Worm (Caenorhabditis elegans) whole organism, L2 larva: ENCODE data around the gene C17H12.11.

ENCODE experiments used
- C34F6.9 ChIP-seq: fragments of 150-350 bp; optimal IDR thresholded peaks from 2 replicates; lab custom pipeline; 2014; ENCODE audit warnings: missing biosample characterization, missing genetic modification characterization
- Y55F3AM.14 ChIP-seq: fragments of 200-800 bp; sonication (Bioruptor generic); optimal IDR thresholded peaks from 2 replicates; lab custom pipeline; 2018; ENCODE audit warnings: mild to moderate bottlenecking, missing genetic modification characterization, missing compliant biosample characterization
- ZK546.5 ChIP-seq: sonication (generic microtip); optimal IDR thresholded peaks from 2 replicates; lab custom pipeline; 2017; ENCODE audit warnings: missing biosample characterization, missing genetic modification characterization
- alr-1 ChIP-seq: fragments of 150-350 bp; optimal IDR thresholded peaks from 2 replicates; lab custom pipeline; 2014; ENCODE audit warnings: missing biosample characterization, missing genetic modification characterization
- aly-2 ChIP-seq: fragments of 150-350 bp; optimal IDR thresholded peaks from 2 replicates; lab custom pipeline; 2014; ENCODE audit warnings: missing biosample characterization, missing genetic modification characterization
- ama-1 ChIP-seq: fragments of 150-350 bp; optimal IDR thresholded peaks from 2 replicates; lab custom pipeline; 2018; ENCODE audit warnings: inconsistent platforms
- ceh-16 ChIP-seq: fragments of 150-350 bp; optimal IDR thresholded peaks from 2 replicates; lab custom pipeline; 2014; ENCODE audit warnings: missing biosample characterization, missing genetic modification characterization
- ceh-82 ChIP-seq: fragments of 150-350 bp; optimal IDR thresholded peaks from 2 replicates; lab custom pipeline; 2014; ENCODE audit warnings: missing biosample characterization, missing genetic modification characterization
- crh-2 ChIP-seq: sonication (generic microtip); optimal IDR thresholded peaks from 2 replicates; lab custom pipeline; 2017; ENCODE audit warnings: missing biosample characterization, missing genetic modification characterization
- dmd-4 ChIP-seq: sonication (generic microtip); optimal IDR thresholded peaks from 2 replicates; lab custom pipeline; 2017; ENCODE audit warnings: missing biosample characterization, missing genetic modification characterization
- egl-27 ChIP-seq: sonication (generic microtip); optimal IDR thresholded peaks from 3 replicates; lab custom pipeline; 2017; ENCODE audit warnings: missing biosample characterization, missing genetic modification reagents, missing genetic modification characterization
- elt-1 ChIP-seq: fragments of 150-350 bp; optimal IDR thresholded peaks from 2 replicates; lab custom pipeline; 2014; ENCODE audit warnings: missing biosample characterization, missing genetic modification characterization
- elt-3 ChIP-seq: sonication (generic microtip); optimal IDR thresholded peaks from 2 replicates; lab custom pipeline; 2017; ENCODE audit warnings: missing biosample characterization, missing genetic modification characterization
- fos-1 ChIP-seq: fragments of 150-350 bp; optimal IDR thresholded peaks from 2 replicates; lab custom pipeline; 2014; ENCODE audit warnings: missing biosample characterization, missing genetic modification characterization
- lin-11 ChIP-seq: fragments of 150-350 bp; sonication (generic microtip); optimal IDR thresholded peaks from 2 replicates; lab custom pipeline; 2014; ENCODE audit warnings: missing biosample characterization, missing genetic modification characterization, inconsistent platforms, mixed read lengths
- lin-39 ChIP-seq: fragments of 150-350 bp; optimal IDR thresholded peaks from 2 replicates; lab custom pipeline; 2014; ENCODE audit warnings: missing biosample characterization, missing genetic modification reagents, missing genetic modification characterization
- lsy-2 ChIP-seq, 2 experiments: fragments of 150-350 bp in 1 of 2; sonication (generic microtip) in 1 of 2; optimal IDR thresholded peaks; 2 replicates each; lab custom pipeline; 2014 to 2017; ENCODE audit warnings: missing biosample characterization in 2 of 2, missing genetic modification characterization in 2 of 2
- mab-5 ChIP-seq: fragments of 150-350 bp; optimal IDR thresholded peaks from 2 replicates; lab custom pipeline; 2014; ENCODE audit warnings: missing biosample characterization, missing genetic modification characterization
- mbf-1 ChIP-seq: sonication (generic microtip); optimal IDR thresholded peaks from 2 replicates; lab custom pipeline; 2017; ENCODE audit warnings: missing biosample characterization, missing genetic modification characterization
- mdl-1 ChIP-seq, 2 experiments: fragments of 150-350 bp in 1 of 2; sonication (generic microtip) in 1 of 2; optimal IDR thresholded peaks; 2 replicates each; lab custom pipeline; 2017; ENCODE audit warnings: missing biosample characterization in 2 of 2, missing genetic modification characterization in 2 of 2
- nhr-10 ChIP-seq: sonication (generic microtip); optimal IDR thresholded peaks from 2 replicates; lab custom pipeline; 2017; ENCODE audit warnings: missing biosample characterization, missing genetic modification characterization
- nhr-129 ChIP-seq: fragments of 150-350 bp; optimal IDR thresholded peaks from 2 replicates; lab custom pipeline; 2014; ENCODE audit warnings: missing biosample characterization, missing genetic modification characterization
- nhr-21 ChIP-seq: fragments of 150-350 bp; optimal IDR thresholded peaks from 2 replicates; lab custom pipeline; 2014; ENCODE audit warnings: missing biosample characterization, missing genetic modification characterization
- nhr-23 ChIP-seq: fragments of 150-350 bp; optimal IDR thresholded peaks from 2 replicates; lab custom pipeline; 2014; ENCODE audit warnings: missing biosample characterization, missing genetic modification reagents, missing genetic modification characterization
- nhr-237 ChIP-seq: fragments of 150-350 bp; optimal IDR thresholded peaks from 2 replicates; lab custom pipeline; 2014; ENCODE audit warnings: missing biosample characterization, missing genetic modification characterization
- nhr-25 ChIP-seq: fragments of 150-350 bp; sonication (generic microtip); optimal IDR thresholded peaks from 3 replicates; lab custom pipeline; 2014; ENCODE audit warnings: missing biosample characterization, missing genetic modification characterization
- nhr-6 ChIP-seq: fragments of 150-350 bp; optimal IDR thresholded peaks from 2 replicates; lab custom pipeline; 2014; ENCODE audit warnings: missing biosample characterization, missing genetic modification characterization
- nhr-77 ChIP-seq: fragments of 150-350 bp; optimal IDR thresholded peaks from 2 replicates; lab custom pipeline; 2014; ENCODE audit warnings: missing biosample characterization, missing genetic modification characterization
- peb-1 ChIP-seq: fragments of 150-350 bp; optimal IDR thresholded peaks from 2 replicates; lab custom pipeline; 2014; ENCODE audit warnings: missing biosample characterization, missing genetic modification characterization
- sem-4 ChIP-seq: fragments of 150-350 bp; optimal IDR thresholded peaks from 2 replicates; lab custom pipeline; 2014; ENCODE audit warnings: missing biosample characterization, missing genetic modification reagents, missing genetic modification characterization
- skn-1 ChIP-seq: sonication (generic microtip); optimal IDR thresholded peaks from 2 replicates; lab custom pipeline; 2017; ENCODE audit warnings: missing biosample characterization, missing genetic modification characterization
- sma-3 ChIP-seq: sonication (generic microtip); optimal IDR thresholded peaks from 2 replicates; lab custom pipeline; 2016; ENCODE audit warnings: missing genetic modification reagents, missing genetic modification characterization, missing compliant biosample characterization
- sma-9 ChIP-seq, 2 experiments: fragments of 150-350 bp in 1 of 2; sonication (generic microtip) in 1 of 2; optimal IDR thresholded peaks; 2 replicates each; lab custom pipeline; 2014 to 2016; ENCODE audit warnings: missing genetic modification characterization in 2 of 2, mild to moderate bottlenecking in 1 of 2, missing biosample characterization in 1 of 2, missing compliant biosample characterization in 1 of 2, missing genetic modification reagents in 1 of 2, moderate library complexity in 1 of 2
- snpc-4 ChIP-seq: fragments of 150-350 bp; optimal IDR thresholded peaks from 2 replicates; lab custom pipeline; 2014; ENCODE audit warnings: missing biosample characterization, missing genetic modification characterization
- unc-39 ChIP-seq: fragments of 150-350 bp; optimal IDR thresholded peaks from 2 replicates; lab custom pipeline; 2014; ENCODE audit warnings: missing biosample characterization, missing genetic modification characterization
- unc-55 ChIP-seq: fragments of 150-350 bp; sonication (generic microtip); optimal IDR thresholded peaks from 3 replicates; lab custom pipeline; 2014; ENCODE audit warnings: missing biosample characterization, missing genetic modification reagents, missing genetic modification characterization
- zag-1 ChIP-seq: fragments of 150-350 bp; optimal IDR thresholded peaks from 2 replicates; lab custom pipeline; 2014; ENCODE audit warnings: missing biosample characterization, missing genetic modification characterization
- ztf-1 ChIP-seq: fragments of 200-800 bp; sonication (Bioruptor generic); conservative IDR thresholded peaks from 2 replicates; pipeline ENCODE4 v1.3.6; 2022; ENCODE audit warnings: missing genetic modification characterization, missing compliant biosample characterization
- ztf-4 ChIP-seq: fragments of 150-350 bp; optimal IDR thresholded peaks from 2 replicates; lab custom pipeline; 2014; ENCODE audit warnings: missing biosample characterization, missing genetic modification characterization

C17H12.11 gene

ce11 chrIV:6803294-6803693, 1.1 kb downstream of the C17H12.11 start:
- TF ChIP-seq Y55F3AM.14 (GFP tag; lab: Kevin White, UChicago) (no peak), peb-1 (tag; lab: Kevin White, UChicago) (no peak), lsy-2 (tag; optimal IDR thresholded peaks at IDR 0.05; lab: Kevin White, UChicago) (no peak), ama-1 (lab: Kevin White, UChicago) (no peak), nhr-10 (no peak)
- TF ChIP-seq, all 48 proteins: peak for 0

- TF ChIP-seq ama-1 (lab: Kevin White, UChicago) (no peak), ceh-16 (tag; lab: Kevin White, UChicago) (no peak), aly-2 (no peak), skn-1 (no peak), ceh-82 (no peak), Y55F3AM.14 (GFP tag; lab: Kevin White, UChicago) (no peak), lsy-2 (tag; optimal IDR thresholded peaks at IDR 0.05; lab: Kevin White, UChicago) (no peak), fos-1 (tag; lab: Kevin White, UChicago) (peak; percentile 18), crh-2 (tag; lab: Kevin White, UChicago) (no peak), mab-5 (tag; lab: Kevin White, UChicago) (peak; percentile 2), sma-9 (GFP tag; optimal IDR thresholded peaks at IDR 0.05; lab: Kevin White, UChicago) (peak; percentile 21), sma-9 (tag; optimal IDR thresholded peaks at IDR 0.05; lab: Kevin White, UChicago) (no peak), ztf-1 (GFP tag; lab: Robert Waterston, UW) (no peak)
- TF ChIP-seq, all 48 proteins: peak for 3
Measured at ce11 chrIV:6803805-6804344, 1.7 kb downstream of the C17H12.11 start.

ce11 chrIV:6804815-6805214, 2.6 kb downstream of the C17H12.11 start, which contains the start of gene C17H12.37:
C17H12.37 (plus strand) TSS chrIV:6805115.
- no peak for TF ChIP-seq aly-2
- TF ChIP-seq snpc-4 (tag; lab: Kevin White, UChicago), result no peak
- no peak for TF ChIP-seq unc-39 (tag; lab: Kevin White, UChicago)
- no peak for TF ChIP-seq elt-3
- TF ChIP-seq ztf-1 (GFP tag; lab: Robert Waterston, UW), result no peak
- TF ChIP-seq ceh-16 (tag; lab: Kevin White, UChicago), result no peak
- TF ChIP-seq nhr-237 (tag; lab: Kevin White, UChicago), result no peak
- TF ChIP-seq lin-39 (tag; lab: Kevin White, UChicago), result no peak
- no peak for TF ChIP-seq nhr-77 (tag; lab: Kevin White, UChicago)
- TF ChIP-seq lin-11 (tag; lab: Kevin White, UChicago), result no peak
- no peak for TF ChIP-seq zag-1 (tag; lab: Kevin White, UChicago)
- TF ChIP-seq sma-9 (GFP tag; optimal IDR thresholded peaks at IDR 0.05; lab: Kevin White, UChicago), result no peak
- TF ChIP-seq sma-9 (tag; optimal IDR thresholded peaks at IDR 0.05; lab: Kevin White, UChicago), result no peak
- TF ChIP-seq nhr-129 (tag; lab: Kevin White, UChicago), result no peak
- TF ChIP-seq nhr-10, result no peak
- TF ChIP-seq alr-1, result no peak
- no peak for TF ChIP-seq dmd-4

ce11 chrIV:6806475-6807063, 4.4 kb downstream of the C17H12.11 start, which contains the start of gene C17H12.10:
C17H12.10 (plus strand) TSS chrIV:6806799.
- TF ChIP-seq zag-1 (tag; lab: Kevin White, UChicago) (peak; percentile 80), lsy-2 (tag; optimal IDR thresholded peaks at IDR 0.05; lab: Kevin White, UChicago) (peak in 1 of 2 experiments; percentile 49), unc-55 (GFP tag; lab: Kevin White, UChicago) (peak; percentile 77), ceh-16 (tag; lab: Kevin White, UChicago) (no peak), nhr-129 (tag; lab: Kevin White, UChicago) (peak; percentile 17), crh-2 (tag; lab: Kevin White, UChicago) (peak; percentile 27), sma-9 (GFP tag; optimal IDR thresholded peaks at IDR 0.05; lab: Kevin White, UChicago) (peak; percentile 39), sma-9 (tag; optimal IDR thresholded peaks at IDR 0.05; lab: Kevin White, UChicago) (no peak), sem-4 (tag; lab: Kevin White, UChicago) (no peak), C34F6.9 (tag; lab: Kevin White, UChicago) (peak; percentile 77)

ce11 chrIV:6809756-6810155, 7.6 kb downstream of the C17H12.11 start:
- TF ChIP-seq sma-3 (GFP tag; lab: Kevin White, UChicago), result no peak
- TF ChIP-seq ZK546.5 (tag; lab: Kevin White, UChicago), result no peak
- no peak for TF ChIP-seq egl-27 (tag; lab: Kevin White, UChicago)
- TF ChIP-seq ztf-4, result no peak
- TF ChIP-seq zag-1 (tag; lab: Kevin White, UChicago), result peak; percentile 78
- peak; percentile 14 for TF ChIP-seq mab-5 (tag; lab: Kevin White, UChicago)
- TF ChIP-seq elt-1, result no peak
- no peak for TF ChIP-seq mbf-1 (tag; lab: Kevin White, UChicago)
- no peak for TF ChIP-seq nhr-237 (tag; lab: Kevin White, UChicago)
- TF ChIP-seq ceh-82, result peak; percentile 54
- TF ChIP-seq nhr-6 (tag; lab: Kevin White, UChicago), result peak; percentile 35
- TF ChIP-seq ceh-16 (tag; lab: Kevin White, UChicago), result no peak
- TF ChIP-seq Y55F3AM.14 (GFP tag; lab: Kevin White, UChicago), result peak; percentile 29
- no peak for TF ChIP-seq nhr-23 (tag; lab: Kevin White, UChicago)
- peak; percentile 62 for TF ChIP-seq nhr-129 (tag; lab: Kevin White, UChicago)
- TF ChIP-seq mdl-1 (tag; optimal IDR thresholded peaks at IDR 0.05; lab: Kevin White, UChicago), result no peak
- TF ChIP-seq nhr-10, result no peak
- TF ChIP-seq sem-4 (tag; lab: Kevin White, UChicago), result peak; percentile 19
- TF ChIP-seq lin-39 (tag; lab: Kevin White, UChicago), result no peak
- TF ChIP-seq crh-2 (tag; lab: Kevin White, UChicago), result peak; percentile 68
- peak; percentile 5 for TF ChIP-seq snpc-4 (tag; lab: Kevin White, UChicago)
- TF ChIP-seq alr-1, result no peak
- peak; percentile 74 for TF ChIP-seq C34F6.9 (tag; lab: Kevin White, UChicago)
- peak; percentile 53 to 66 for TF ChIP-seq lsy-2 (tag; optimal IDR thresholded peaks at IDR 0.05; lab: Kevin White, UChicago)
- TF ChIP-seq nhr-25, result no peak
- no peak for TF ChIP-seq nhr-21
